Fruit fly (Drosophila melanogaster): Measurements from ENCODE around the gene Lcch3.

The Lcch3 gene

DNA sequence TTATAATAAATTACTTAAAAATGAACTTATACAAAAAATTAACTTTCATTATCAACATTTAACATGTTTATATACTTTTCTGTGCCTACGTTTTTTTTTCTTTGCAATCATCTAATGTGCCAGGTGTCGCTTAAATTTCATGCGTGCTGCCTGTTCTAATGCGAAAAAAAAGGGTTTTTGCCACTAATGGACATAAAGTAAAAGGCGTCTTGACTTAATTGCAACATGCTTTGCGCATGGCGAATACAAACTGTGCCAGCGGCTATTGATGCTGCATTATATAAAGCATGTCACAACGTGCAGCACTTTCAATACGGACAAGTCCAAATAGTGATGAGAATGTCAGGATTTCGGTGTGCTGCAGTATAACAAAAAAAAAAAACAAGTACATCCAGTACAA is 3.2 kb upstream of the Lcch3 start, which contains the start of gene CG8916:
Gene CG8916, plus strand, starts transcription at position 301 of the 400 bp plus-strand sequence.
- TF ChIP-seq CG10669 (GFP tag; optimal IDR thresholded peaks at IDR 0.05) (no peak), Blimp-1 (GFP tag; optimal IDR thresholded peaks at IDR 0.05) (no peak), fkh (GFP tag; optimal IDR thresholded peaks at IDR 0.05) (no peak), CG11902 (GFP tag; optimal IDR thresholded peaks at IDR 0.05) (no peak), Eip93F (GFP tag; optimal IDR thresholded peaks at IDR 0.05) (no peak)

DNA sequence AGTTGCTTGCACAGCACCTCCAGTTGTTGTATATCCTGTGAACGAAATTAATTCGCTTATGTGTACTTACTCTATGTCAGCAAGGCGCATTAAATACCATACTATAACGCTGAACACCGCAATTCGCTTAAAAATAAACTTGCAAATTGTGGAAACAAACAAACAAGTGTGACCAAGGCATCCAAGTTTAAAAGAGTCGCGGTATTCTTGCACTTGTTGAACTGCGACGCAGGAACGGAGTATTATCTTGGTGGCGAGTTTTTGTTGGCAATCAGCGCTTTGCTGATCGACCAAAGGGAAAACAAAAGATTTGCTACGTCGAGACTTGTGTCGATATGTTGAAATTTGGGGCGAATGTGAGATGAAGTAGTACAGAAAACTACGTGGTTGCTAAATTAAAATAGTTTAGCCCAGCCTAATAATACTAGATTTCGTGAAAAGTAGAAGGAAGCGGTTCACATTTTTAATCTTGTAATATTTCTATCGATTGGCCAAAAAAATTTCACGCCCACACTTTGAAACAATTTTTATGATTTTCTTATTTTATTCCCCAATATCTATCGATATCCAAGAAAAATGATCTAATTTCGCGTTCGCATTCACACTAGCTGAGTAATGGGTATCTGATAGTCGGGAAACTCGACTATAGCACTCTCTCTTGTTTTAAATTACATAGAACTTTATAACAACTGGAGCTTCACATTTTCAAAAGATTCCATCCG is 8.8 kb downstream of the Lcch3 start, which contains the start of gene Ranbp16:
Gene Ranbp16, minus strand, starts transcription at position 364 of the 722 bp plus-strand sequence.
- TF ChIP-seq CG6163 (GFP tag; IDR thresholded peaks at IDR 0.05): no peak

dm6 chrX:15934226-15934547 is 9.3 kb downstream of the Lcch3 start:
- TF ChIP-seq Gug (GFP tag; IDR thresholded peaks at IDR 0.05): no peak
- TF ChIP-seq fd59A (GFP tag; optimal IDR thresholded peaks at IDR 0.05): no peak
- no peak for TF ChIP-seq Sox15 (GFP tag; optimal IDR thresholded peaks at IDR 0.05)
- no peak for TF ChIP-seq dac (GFP tag; optimal IDR thresholded peaks at IDR 0.05)
- TF ChIP-seq Eip78C (GFP tag): peak; percentile 64
- peak; percentile 16 for TF ChIP-seq lz (GFP tag; optimal IDR thresholded peaks at IDR 0.05)
- TF ChIP-seq CG15336 (GFP tag; IDR thresholded peaks at IDR 0.05): no peak
- TF ChIP-seq Hr4 (GFP tag; optimal IDR thresholded peaks at IDR 0.05): peak; percentile 33
- TF ChIP-seq eg (GFP tag; IDR thresholded peaks at IDR 0.05): no peak
- TF ChIP-seq CG3032 (tag; optimal IDR thresholded peaks at IDR 0.05): peak; percentile 30

dm6 chrX:15940105-15940955 is 15.4 kb downstream of the Lcch3 start, which contains the start of gene Stim:
Gene Stim, minus strand, starts transcription at chrX:15940451.
- TF ChIP-seq achi (GFP tag; optimal IDR thresholded peaks at IDR 0.05) (peak; percentile 63), ss (GFP tag; optimal IDR thresholded peaks at IDR 0.05) (no peak), Eip75B (GFP tag; optimal IDR thresholded peaks at IDR 0.05) (no peak), svp (GFP tag) (peak; percentile 67), dsx (GFP tag; optimal IDR thresholded peaks at IDR 0.05; ENCODE audit: poor library complexity, severe bottlenecking) (peak; percentile 70), CG4318 (GFP tag; optimal IDR thresholded peaks at IDR 0.05) (no peak), Gug (GFP tag; IDR thresholded peaks at IDR 0.05) (no peak), CG6276 (GFP tag; optimal IDR thresholded peaks at IDR 0.05) (no peak), CG32006 (GFP tag; optimal IDR thresholded peaks at IDR 0.05) (no peak)

dm6 chrX:15940956-15941246 is 16.0 kb downstream of the Lcch3 start, which contains the start of gene CG8924:
Gene CG8924, plus strand, starts transcription at chrX:15941077.
- no peak for TF ChIP-seq CG3032 (tag; optimal IDR thresholded peaks at IDR 0.05)
- no peak for TF ChIP-seq Sox14 (GFP tag; optimal IDR thresholded peaks at IDR 0.05)
- no peak for TF ChIP-seq Ets21C (GFP tag; optimal IDR thresholded peaks at IDR 0.05)
- peak; percentile 58 for TF ChIP-seq Eip78C (GFP tag)
- no peak for TF ChIP-seq Ets96B (tag; optimal IDR thresholded peaks at IDR 0.05)
- no peak for TF ChIP-seq Hr4 (GFP tag; optimal IDR thresholded peaks at IDR 0.05)
- TF ChIP-seq CG32006 (GFP tag; optimal IDR thresholded peaks at IDR 0.05): no peak
- no peak for TF ChIP-seq Gug (GFP tag; IDR thresholded peaks at IDR 0.05)

DNA sequence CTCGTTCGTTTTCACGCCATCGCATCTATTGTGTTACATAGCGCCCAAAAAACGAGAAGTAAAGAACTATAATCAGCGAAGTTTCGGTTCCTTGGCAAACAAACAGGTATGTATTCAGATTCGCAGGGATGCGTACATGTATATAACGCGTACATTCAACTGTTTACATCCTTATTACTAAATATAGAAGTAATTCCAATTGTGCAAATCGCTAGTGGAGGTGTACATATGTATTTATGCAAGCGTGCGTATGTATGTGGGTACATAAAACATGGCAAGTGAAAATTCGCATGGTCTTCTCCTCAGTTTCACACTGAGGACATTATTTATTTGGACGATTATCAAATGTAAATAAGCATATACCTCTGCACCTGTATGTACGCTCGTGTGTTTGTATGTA is 16.6 kb downstream of the Lcch3 start:
- TF ChIP-seq svp (GFP tag): no peak
- TF ChIP-seq fkh (GFP tag; optimal IDR thresholded peaks at IDR 0.05): no peak
- no peak for TF ChIP-seq Hr39 (GFP tag; optimal IDR thresholded peaks at IDR 0.05)
- TF ChIP-seq achi (GFP tag; optimal IDR thresholded peaks at IDR 0.05): no peak
- TF ChIP-seq CG6854 (GFP tag; optimal IDR thresholded peaks at IDR 0.05): no peak
- TF ChIP-seq Sox102F (GFP tag; optimal IDR thresholded peaks at IDR 0.05): no peak
- TF ChIP-seq CG32006 (GFP tag; optimal IDR thresholded peaks at IDR 0.05): no peak
- no peak for TF ChIP-seq CG31627 (GFP tag; optimal IDR thresholded peaks at IDR 0.05)
- TF ChIP-seq Met (GFP tag; optimal IDR thresholded peaks at IDR 0.05): no peak
- TF ChIP-seq Ets96B (tag; optimal IDR thresholded peaks at IDR 0.05): no peak
- TF ChIP-seq eg (GFP tag; IDR thresholded peaks at IDR 0.05): no peak
- no peak for TF ChIP-seq ss (GFP tag; optimal IDR thresholded peaks at IDR 0.05)
- TF ChIP-seq Ets21C (GFP tag; optimal IDR thresholded peaks at IDR 0.05): no peak
- TF ChIP-seq acj6 (GFP tag; optimal IDR thresholded peaks at IDR 0.05): no peak
- TF ChIP-seq Eip75B (GFP tag; optimal IDR thresholded peaks at IDR 0.05): no peak
- no peak for TF ChIP-seq CG6163 (GFP tag; IDR thresholded peaks at IDR 0.05)
- no peak for TF ChIP-seq Hr4 (GFP tag; optimal IDR thresholded peaks at IDR 0.05)
- TF ChIP-seq CG8119 (GFP tag; IDR thresholded peaks at IDR 0.05): no peak
- TF ChIP-seq Lpt (GFP tag; optimal IDR thresholded peaks at IDR 0.05): no peak
- no peak for TF ChIP-seq fd59A (GFP tag; optimal IDR thresholded peaks at IDR 0.05)

Data from whole organism, prepupa.